Worm (Caenorhabditis elegans) whole organism, young adult: ENCODE measurements around the gene wdr-31.

Source experiments
- ama-1 ChIP-seq, 3 experiments: fragments of 150-350 bp in 1 of 3; sonication (generic microtip) in 2 of 3; optimal IDR thresholded peaks; 2 replicates each; lab custom pipeline; 2014 to 2018; ENCODE audit warnings: missing biosample characterization in 2 of 3, missing genetic modification characterization in 2 of 3, missing genetic modification reagents in 2 of 3
- dpl-1 ChIP-seq: fragments of 150-350 bp; optimal IDR thresholded peaks from 2 replicates; lab custom pipeline; 2014; ENCODE audit warnings: missing biosample characterization, missing genetic modification reagents, missing genetic modification characterization
- hrde-1 ChIP-seq: sonication (generic microtip); optimal IDR thresholded peaks from 2 replicates; lab custom pipeline; 2016; ENCODE audit warnings: missing genetic modification characterization, mild to moderate bottlenecking, missing compliant biosample characterization, moderate library complexity, missing genotype, missing genetic modification reagents, borderline replicate concordance

ce11 chrII:2762108-2762507 lies 27.0 kb upstream of the wdr-31 start, which contains the start of gene fbxb-106:
- TF ChIP-seq dpl-1 (GFP tag; lab: Kevin White, UChicago) (no peak), hrde-1 (tag; lab: Kevin White, UChicago) (no peak), ama-1 (optimal IDR thresholded peaks at IDR 0.05; lab: Kevin White, UChicago) (no peak), ama-1 (GFP tag; optimal IDR thresholded peaks at IDR 0.05; lab: Kevin White, UChicago) (no peak)
